Worm (Caenorhabditis elegans): Measurements from ENCODE around the gene rpl-7A.

- no peak for TF ChIP-seq lir-3 (tag; optimal IDR thresholded peaks at IDR 0.05; ENCODE audit: poor library complexity)
- no peak for TF ChIP-seq ceh-82 (tag; optimal IDR thresholded peaks at IDR 0.05)
- no peak for TF ChIP-seq ceh-88 (GFP tag; IDR thresholded peaks at IDR 0.05)
- no peak for TF ChIP-seq fos-1 (tag; optimal IDR thresholded peaks at IDR 0.05)
- no peak for TF ChIP-seq efl-1 (optimal IDR thresholded peaks at IDR 0.05)
- TF ChIP-seq efl-1 (GFP tag; optimal IDR thresholded peaks at IDR 0.05 in 1 of 2) = peak in 1 of 2 experiments; percentile 89
- TF ChIP-seq nhr-77 (tag; optimal IDR thresholded peaks at IDR 0.05) = no peak
- TF ChIP-seq zip-4 (GFP tag; optimal IDR thresholded peaks at IDR 0.05) = no peak
- no peak for TF ChIP-seq lin-13 (GFP tag; optimal IDR thresholded peaks at IDR 0.05)
- TF ChIP-seq fkh-10 (GFP tag; optimal IDR thresholded peaks at IDR 0.05) = no peak
- TF ChIP-seq nhr-11 (tag; optimal IDR thresholded peaks at IDR 0.05) = no peak
- TF ChIP-seq fkh-8 (tag; optimal IDR thresholded peaks at IDR 0.05) = no peak
- no peak for TF ChIP-seq unc-30 (tag; optimal IDR thresholded peaks at IDR 0.05)
- TF ChIP-seq aly-2 (tag; optimal IDR thresholded peaks at IDR 0.05) = no peak
- TF ChIP-seq nhr-85 (tag) = no peak
These were observed 7.2 kb upstream of the rpl-7A start for ce11 chrIV:4397586-4397985.

Measured in whole organism, L1 larva.